Fruit fly (Drosophila melanogaster) whole organism, embryonic: ENCODE results near the gene CG7557.

Experiments
- Adf1 ChIP-seq: fragments of 200-800 bp; sonication (Bioruptor generic); IDR thresholded peaks from 2 replicates; pipeline ENCODE4 v1.3.6; 2022; ENCODE audit warnings: missing biosample characterization, missing genetic modification characterization
- CG10431 ChIP-seq: fragments of 200-800 bp; sonication (Bioruptor generic); optimal IDR thresholded peaks from 3 replicates; lab custom pipeline; 2018; ENCODE audit warnings: missing biosample characterization, mild to moderate bottlenecking, missing genetic modification characterization
- CG11247 ChIP-seq: fragments of 200-800 bp; sonication (Bioruptor generic); IDR thresholded peaks from 2 replicates; pipeline ENCODE4 v1.3.6; 2022; ENCODE audit warnings: missing biosample characterization, missing genetic modification characterization
- CG12744 ChIP-seq: fragments of 200-800 bp; sonication (Bioruptor generic); optimal IDR thresholded peaks from 2 replicates; lab custom pipeline; 2016; ENCODE audit warnings: missing biosample characterization, missing genetic modification characterization
- CG12769 ChIP-seq: fragments of 200-800 bp; sonication (Bioruptor generic); optimal IDR thresholded peaks from 2 replicates; lab custom pipeline; 2019; ENCODE audit warnings: missing biosample characterization, mild to moderate bottlenecking, missing genetic modification characterization, moderate library complexity
- CG16779 ChIP-seq: fragments of 200-800 bp; sonication (Bioruptor generic); IDR thresholded peaks from 2 replicates; pipeline ENCODE4 v1.3.6; 2022; ENCODE audit warnings: missing biosample characterization, missing genetic modification characterization
- CG17385 ChIP-seq: fragments of 200-800 bp; sonication (Bioruptor generic); optimal IDR thresholded peaks from 3 replicates; lab custom pipeline; 2018; ENCODE audit warnings: missing biosample characterization, mild to moderate bottlenecking, missing genetic modification characterization
- CG17802 ChIP-seq: fragments of 200-800 bp; sonication (Bioruptor generic); optimal IDR thresholded peaks from 2 replicates; lab custom pipeline; 2018; ENCODE audit warnings: missing biosample characterization, mild to moderate bottlenecking, missing genetic modification characterization, moderate library complexity
- CG18599 ChIP-seq: fragments of 200-800 bp; sonication (Bioruptor generic); optimal IDR thresholded peaks from 3 replicates; lab custom pipeline; 2017; ENCODE audit warnings: missing biosample characterization, missing genetic modification characterization, mild to moderate bottlenecking, moderate library complexity, missing genetic modification reagents
- CG2129 ChIP-seq: fragments of 200-800 bp; sonication (Bioruptor generic); IDR thresholded peaks from 2 replicates; pipeline ENCODE4 v1.3.6; 2022; ENCODE audit warnings: missing biosample characterization, missing genetic modification characterization; ENCODE audit not compliant: partially characterized antibody
- CG3281 ChIP-seq: fragments of 200-800 bp; sonication (Bioruptor generic); optimal IDR thresholded peaks from 3 replicates; lab custom pipeline; 2017; ENCODE audit warnings: missing biosample characterization, mild to moderate bottlenecking, missing genetic modification characterization
- CG33213 ChIP-seq: fragments of 200-800 bp; sonication (Bioruptor generic); optimal IDR thresholded peaks from 3 replicates; lab custom pipeline; 2016; ENCODE audit warnings: missing biosample characterization, missing genetic modification characterization
- CG33557 ChIP-seq: fragments of 200-800 bp; sonication (Bioruptor generic); optimal IDR thresholded peaks from 2 replicates; lab custom pipeline; 2019; ENCODE audit warnings: missing biosample characterization, mild to moderate bottlenecking, missing genetic modification characterization, moderate library complexity
- CG5180 ChIP-seq: fragments of 200-800 bp; sonication (Bioruptor generic); optimal IDR thresholded peaks from 3 replicates; lab custom pipeline; 2017; ENCODE audit warnings: missing biosample characterization, missing genetic modification characterization, mild to moderate bottlenecking, moderate library complexity, missing genetic modification reagents
- CG6272 ChIP-seq: fragments of 200-800 bp; sonication (Bioruptor generic); IDR thresholded peaks from 2 replicates; pipeline ENCODE4 v1.3.6; 2022; ENCODE audit warnings: missing biosample characterization, missing genetic modification characterization
- CG7745 ChIP-seq: fragments of 200-800 bp; sonication (Bioruptor generic); optimal IDR thresholded peaks from 2 replicates; lab custom pipeline; 2018; ENCODE audit warnings: missing biosample characterization, mild to moderate bottlenecking, missing genetic modification characterization, moderate library complexity
- CG8478 ChIP-seq: fragments of >200 bp; optimal IDR thresholded peaks from 2 replicates; lab custom pipeline; 2018
- D19A ChIP-seq: fragments of 200-800 bp; optimal IDR thresholded peaks from 3 replicates; lab custom pipeline; 2019; ENCODE audit warnings: missing biosample characterization, mild to moderate bottlenecking, missing genetic modification characterization, moderate library complexity
- Doc3 ChIP-seq: fragments of 200-800 bp; sonication (Bioruptor generic); IDR thresholded peaks from 3 replicates; pipeline ENCODE4 v1.3.6; 2022; ENCODE audit warnings: missing biosample characterization, missing genetic modification characterization; ENCODE audit not compliant: partially characterized antibody
- Ets65A ChIP-seq: fragments of 200-800 bp; sonication (Bioruptor generic); peaks from one replicate; lab custom pipeline; 2016; ENCODE audit warnings: missing biosample characterization, missing genetic modification characterization
- Ets97D ChIP-seq: fragments of 200-800 bp; sonication (Bioruptor generic); optimal IDR thresholded peaks from 3 replicates; lab custom pipeline; 2016; ENCODE audit warnings: missing biosample characterization, missing genetic modification characterization
- Hey ChIP-seq: fragments of 200-800 bp; sonication (Bioruptor generic); optimal IDR thresholded peaks from 3 replicates; lab custom pipeline; 2018; ENCODE audit warnings: missing biosample characterization, mild to moderate bottlenecking, missing genetic modification characterization
- Mad ChIP-seq: fragments of 200-800 bp; sonication (Bioruptor generic); optimal IDR thresholded peaks from 2 replicates; lab custom pipeline; 2016; ENCODE audit warnings: missing biosample characterization, missing genetic modification characterization
- NfI ChIP-seq: fragments of 200-800 bp; sonication (Bioruptor generic); optimal IDR thresholded peaks from 3 replicates; lab custom pipeline; 2018; ENCODE audit warnings: missing biosample characterization, mild to moderate bottlenecking, missing genetic modification characterization, moderate library complexity
- Ravus ChIP-seq: fragments of 200-800 bp; sonication (Bioruptor generic); IDR thresholded peaks from 2 replicates; pipeline ENCODE4 v1.3.6; 2022; ENCODE audit warnings: missing biosample characterization, missing genetic modification characterization
- Sox102F ChIP-seq: fragments of 200-800 bp; sonication (Bioruptor generic); optimal IDR thresholded peaks from 2 replicates; lab custom pipeline; 2018; ENCODE audit warnings: missing biosample characterization, mild to moderate bottlenecking, missing genetic modification characterization, moderate library complexity
- Sry-δ ChIP-seq: fragments of 200-800 bp; sonication (Bioruptor generic); optimal IDR thresholded peaks from 2 replicates; lab custom pipeline; 2016; ENCODE audit warnings: missing biosample characterization, missing genetic modification characterization
- Usf ChIP-seq: fragments of 200-800 bp; sonication (Bioruptor generic); optimal IDR thresholded peaks from 2 replicates; lab custom pipeline; 2017; ENCODE audit warnings: missing genotype, missing biosample characterization, missing genetic modification characterization
- amos ChIP-seq: fragments of 200-800 bp; sonication (Bioruptor generic); IDR thresholded peaks from 2 replicates; pipeline ENCODE4 v1.3.6; 2022; ENCODE audit warnings: missing biosample characterization, missing genetic modification characterization; ENCODE audit not compliant: partially characterized antibody
- az2 ChIP-seq: fragments of 200-800 bp; sonication (Bioruptor generic); optimal IDR thresholded peaks from 3 replicates; lab custom pipeline; 2016; ENCODE audit warnings: missing biosample characterization, missing genetic modification characterization
- chm ChIP-seq: fragments of 200-800 bp; sonication (Bioruptor generic); IDR thresholded peaks from 2 replicates; pipeline ENCODE4 v1.3.6; 2022; ENCODE audit warnings: missing biosample characterization, missing genetic modification characterization
- crol ChIP-seq: fragments of 200-800 bp; sonication (Bioruptor generic); IDR thresholded peaks from 2 replicates; pipeline ENCODE4 v1.3.6; 2022; ENCODE audit warnings: missing biosample characterization, missing genetic modification characterization
- en ChIP-seq: fragments of 200-800 bp; sonication (Bioruptor generic); optimal IDR thresholded peaks from 2 replicates; lab custom pipeline; 2016; ENCODE audit warnings: missing biosample characterization, missing genetic modification characterization
- gce ChIP-seq: fragments of 200-800 bp; sonication (Bioruptor generic); IDR thresholded peaks from 3 replicates; pipeline ENCODE4 v1.3.6; 2022; ENCODE audit warnings: missing biosample characterization, missing genetic modification characterization
- gcm2 ChIP-seq: fragments of 200-800 bp; sonication (Bioruptor generic); optimal IDR thresholded peaks from 2 replicates; lab custom pipeline; 2016; ENCODE audit warnings: missing biosample characterization, missing genetic modification characterization
- grau ChIP-seq: fragments of 200-800 bp; optimal IDR thresholded peaks from 3 replicates; lab custom pipeline; 2019; ENCODE audit warnings: missing biosample characterization, mild to moderate bottlenecking, missing genetic modification characterization, moderate library complexity
- gsb-n ChIP-seq: fragments of 200-800 bp; sonication (Bioruptor generic); optimal IDR thresholded peaks from 3 replicates; lab custom pipeline; 2018; ENCODE audit warnings: missing biosample characterization, mild to moderate bottlenecking, missing genetic modification characterization
- hbn ChIP-seq: fragments of 200-800 bp; sonication (Bioruptor generic); IDR thresholded peaks from 2 replicates; pipeline ENCODE4 v1.3.6; 2022; ENCODE audit warnings: missing biosample characterization, missing genetic modification characterization; ENCODE audit not compliant: partially characterized antibody
- nmo ChIP-seq: fragments of 200-800 bp; sonication (Bioruptor generic); optimal IDR thresholded peaks from 2 replicates; lab custom pipeline; 2018; ENCODE audit warnings: missing biosample characterization, mild to moderate bottlenecking, missing genetic modification characterization, moderate library complexity
- p53 ChIP-seq: fragments of 200-800 bp; sonication (Bioruptor generic); optimal IDR thresholded peaks from 2 replicates; lab custom pipeline; 2016; ENCODE audit warnings: missing biosample characterization, missing genetic modification characterization
- pfk ChIP-seq: fragments of 200-800 bp; sonication (Bioruptor generic); optimal IDR thresholded peaks from 2 replicates; lab custom pipeline; 2018; ENCODE audit warnings: missing biosample characterization, mild to moderate bottlenecking, missing genetic modification characterization, moderate library complexity
- prd ChIP-seq, 3 experiments: fragments of >200 bp in 2 of 3; fragments of 200-800 bp in 1 of 3; sonication (Bioruptor generic) in 1 of 3; optimal IDR thresholded peaks in 2 of 3; IDR thresholded peaks in 1 of 3; 2 replicates in 2 of 3; 3 replicates in 1 of 3; pipeline versions ENCODE4 v1.3.6 to Lab custom; 2017 to 2022; ENCODE audit warnings: missing biosample characterization in 1 of 3, missing genetic modification characterization in 1 of 3
- run ChIP-seq: fragments of 200-800 bp; sonication (Bioruptor generic); optimal IDR thresholded peaks from 3 replicates; lab custom pipeline; 2018; ENCODE audit warnings: missing biosample characterization, mild to moderate bottlenecking, missing genetic modification characterization
- sna ChIP-seq: fragments of 200-800 bp; sonication (Bioruptor generic); IDR thresholded peaks from 2 replicates; pipeline ENCODE4 v1.3.6; 2022; ENCODE audit warnings: missing biosample characterization, missing genetic modification characterization; ENCODE audit not compliant: partially characterized antibody
- sug ChIP-seq: fragments of 200-800 bp; optimal IDR thresholded peaks from 2 replicates; lab custom pipeline; 2019; ENCODE audit warnings: missing biosample characterization, mild to moderate bottlenecking, missing genetic modification characterization, moderate library complexity
- tll ChIP-seq, 2 experiments: fragments of 200-800 bp in 1 of 2; fragments of >200 bp in 1 of 2; sonication (Bioruptor generic) in 1 of 2; optimal IDR thresholded peaks; 2 replicates each; lab custom pipeline; 2017 to 2019; ENCODE audit warnings: missing biosample characterization in 2 of 2, missing genetic modification characterization in 2 of 2, mild to moderate bottlenecking in 1 of 2, moderate library complexity in 1 of 2
- unpg ChIP-seq: fragments of 200-800 bp; sonication (Bioruptor generic); optimal IDR thresholded peaks from 3 replicates; lab custom pipeline; 2018; ENCODE audit warnings: missing biosample characterization, mild to moderate bottlenecking, missing genetic modification characterization, moderate library complexity
- zf30C ChIP-seq: fragments of 200-800 bp; sonication (Bioruptor generic); optimal IDR thresholded peaks from 3 replicates; lab custom pipeline; 2018; ENCODE audit warnings: missing biosample characterization, mild to moderate bottlenecking, missing genetic modification characterization

The CG7557 gene

DNA sequence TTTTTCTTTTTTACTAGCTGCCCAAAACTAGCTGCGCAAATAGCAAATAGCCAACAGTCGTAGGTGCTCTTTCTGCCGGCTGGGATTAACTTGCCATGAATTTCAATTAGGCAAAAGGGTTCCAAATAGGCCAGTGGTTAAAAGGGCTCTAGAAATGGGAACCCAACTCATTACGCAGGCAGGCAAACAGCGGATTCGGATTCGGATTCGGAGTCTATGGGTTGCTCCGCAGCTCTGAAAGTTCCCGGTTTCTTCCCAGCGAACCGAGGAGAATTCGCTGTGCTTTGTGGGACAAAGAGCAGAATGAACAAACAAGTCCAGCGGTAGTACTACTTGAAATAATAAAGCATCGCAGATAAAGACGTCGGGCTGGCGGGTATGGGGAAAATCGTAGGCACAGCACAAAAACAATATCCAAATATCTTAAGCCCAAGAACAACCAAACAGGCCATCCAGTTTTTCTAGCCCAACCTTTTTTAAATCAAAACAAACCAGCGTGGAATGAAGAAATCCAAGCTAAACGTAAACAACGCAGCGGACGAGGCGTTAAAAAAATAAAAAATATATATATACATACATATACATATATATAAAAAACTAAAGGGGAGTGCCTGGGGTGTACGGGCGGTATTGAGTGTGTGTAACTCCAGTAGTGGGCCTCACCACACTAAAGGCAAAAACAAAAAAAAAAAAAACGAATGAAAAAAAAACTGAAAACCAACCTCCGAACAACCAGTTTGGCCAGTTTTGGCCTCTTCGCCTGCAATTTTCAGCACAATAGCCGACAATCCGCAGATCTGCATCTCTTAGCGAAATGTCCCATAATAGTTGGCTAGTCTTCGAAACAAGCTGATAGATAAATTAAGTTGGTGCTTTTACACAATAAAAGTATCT is 2.8 kb upstream of the CG7557 start (continued):
- TF ChIP-seq Usf (no peak), CG8478 (no peak), CG2129 (GFP tag; lab: Robert Waterston, UW) (no peak), CG11247 (GFP tag; lab: Robert Waterston, UW) (no peak), prd (optimal IDR thresholded peaks at IDR 0.05; lab: Kevin White, UChicago) (no peak), prd (GFP tag; IDR thresholded peaks at IDR 0.05; lab: Robert Waterston, UW) (no peak), CG7745 (tag; lab: Kevin White, UChicago) (no peak), Ets65A (GFP tag; lab: Kevin White, UChicago) (no peak), CG10431 (GFP tag; lab: Kevin White, UChicago) (no peak), amos (GFP tag; lab: Robert Waterston, UW) (no peak), Adf1 (GFP tag; lab: Robert Waterston, UW) (no peak), gsb-n (tag; lab: Kevin White, UChicago) (no peak), Hey (tag; lab: Kevin White, UChicago) (no peak), az2 (no peak), CG18599 (GFP tag; lab: Kevin White, UChicago) (peak; percentile 38), gcm2 (GFP tag; lab: Kevin White, UChicago) (no peak), Sox102F (GFP tag; lab: Kevin White, UChicago) (no peak), CG16779 (GFP tag; lab: Robert Waterston, UW) (no peak), CG12769 (tag; lab: Kevin White, UChicago) (peak; percentile 87), Ravus (no peak), p53 (GFP tag; lab: Kevin White, UChicago) (no peak), CG17385 (GFP tag; lab: Kevin White, UChicago) (no peak), hbn (GFP tag; lab: Robert Waterston, UW) (no peak), pfk (GFP tag; lab: Kevin White, UChicago) (no peak), grau (tag; lab: Kevin White, UChicago) (no peak), CG5180 (GFP tag; lab: Kevin White, UChicago) (no peak), sna (GFP tag; lab: Robert Waterston, UW) (no peak), Sry-δ (no peak), unpg (GFP tag; lab: Kevin White, UChicago) (no peak), chm (GFP tag; lab: Robert Waterston, UW) (0 out of 2 replicates have a peak, but pooled peaks have one; percentile 36), gce (GFP tag; lab: Robert Waterston, UW) (no peak), CG6272 (no peak), CG3281 (GFP tag; lab: Kevin White, UChicago) (peak; percentile 17), Ets97D (no peak), tll (GFP tag; optimal IDR thresholded peaks at IDR 0.05; lab: Kevin White, UChicago) (no peak), CG33213 (no peak), Doc3 (no peak), D19A (tag; lab: Kevin White, UChicago) (no peak), run (tag; lab: Kevin White, UChicago) (no peak), CG12744 (GFP tag; lab: Kevin White, UChicago) (no peak), CG17802 (no peak), en (GFP tag; lab: Kevin White, UChicago) (no peak), Mad (GFP tag; lab: Kevin White, UChicago) (no peak), nmo (no peak), crol (GFP tag; lab: Robert Waterston, UW) (no peak), zf30C (GFP tag; lab: Kevin White, UChicago) (no peak), NfI (no peak), CG33557 (no peak), sug (tag; lab: Kevin White, UChicago) (no peak)
